Fruit fly (Drosophila melanogaster) whole organism, embryonic: ENCODE results near the gene Dmtn.

ENCODE experiments used
- Bdp1 ChIP-seq: fragments of 200-800 bp; sonication (Bioruptor generic); optimal IDR thresholded peaks from 3 replicates; lab custom pipeline; 2016; ENCODE audit warnings: missing biosample characterization, missing genetic modification characterization
- Bgb ChIP-seq: fragments of 200-800 bp; sonication (Bioruptor generic); IDR thresholded peaks from 2 replicates; pipeline ENCODE4 v1.3.6; 2022; ENCODE audit warnings: missing biosample characterization, missing genetic modification characterization; ENCODE audit not compliant: partially characterized antibody
- Blimp-1 ChIP-seq: fragments of 200-800 bp; sonication (Bioruptor generic); optimal IDR thresholded peaks from 3 replicates; lab custom pipeline; 2018; ENCODE audit warnings: missing biosample characterization, missing genetic modification characterization, mild to moderate bottlenecking, moderate library complexity, missing genetic modification reagents
- CG10321 ChIP-seq: fragments of 200-800 bp; sonication (Bioruptor generic); IDR thresholded peaks from 2 replicates; pipeline ENCODE4 v1.3.6; 2022; ENCODE audit warnings: missing biosample characterization, missing genetic modification characterization
- CG10565 ChIP-seq: fragments of 200-800 bp; sonication (Bioruptor generic); optimal IDR thresholded peaks from 3 replicates; lab custom pipeline; 2016; ENCODE audit warnings: missing biosample characterization, mild to moderate bottlenecking, missing genetic modification characterization
- CG10654 ChIP-seq: fragments of 200-800 bp; sonication (Bioruptor generic); optimal IDR thresholded peaks from 2 replicates; lab custom pipeline; 2016; ENCODE audit warnings: missing biosample characterization, missing genetic modification characterization
- CG10959 ChIP-seq: fragments of 200-800 bp; sonication (Bioruptor generic); IDR thresholded peaks from 2 replicates; pipeline ENCODE4 v1.3.6; 2022; ENCODE audit warnings: missing biosample characterization, missing genetic modification characterization
- CG11456 ChIP-seq: fragments of 200-800 bp; sonication (Bioruptor generic); IDR thresholded peaks from 3 replicates; pipeline ENCODE4 v1.3.6; 2022; ENCODE audit warnings: missing biosample characterization, missing genetic modification characterization
- CG1792 ChIP-seq: fragments of 200-800 bp; sonication (Bioruptor generic); optimal IDR thresholded peaks from 2 replicates; lab custom pipeline; 2016; ENCODE audit warnings: missing biosample characterization, missing genetic modification characterization
- CG18011 ChIP-seq: fragments of 200-800 bp; sonication (Bioruptor generic); optimal IDR thresholded peaks from 2 replicates; lab custom pipeline; 2017; ENCODE audit warnings: missing biosample characterization, missing genetic modification characterization, mild to moderate bottlenecking, moderate library complexity, missing genotype
- CG2712 ChIP-seq: fragments of 200-800 bp; optimal IDR thresholded peaks from 3 replicates; lab custom pipeline; 2019; ENCODE audit warnings: missing biosample characterization, mild to moderate bottlenecking, missing genetic modification characterization, moderate library complexity
- CG30403 ChIP-seq: fragments of 200-800 bp; sonication (Bioruptor generic); optimal IDR thresholded peaks from 3 replicates; lab custom pipeline; 2016; ENCODE audit warnings: missing biosample characterization, missing genetic modification characterization
- CG3163 ChIP-seq: fragments of 200-800 bp; sonication (Bioruptor generic); optimal IDR thresholded peaks from 3 replicates; lab custom pipeline; 2016; ENCODE audit warnings: missing biosample characterization, missing genetic modification characterization
- CG3407 ChIP-seq: fragments of 200-800 bp; sonication (Bioruptor generic); optimal IDR thresholded peaks from 2 replicates; lab custom pipeline; 2018; ENCODE audit warnings: missing biosample characterization, mild to moderate bottlenecking, missing genetic modification characterization
- CG43689 ChIP-seq: fragments of 200-800 bp; sonication (Bioruptor generic); IDR thresholded peaks from 2 replicates; pipeline ENCODE4 v1.3.6; 2022; ENCODE audit warnings: missing biosample characterization, missing genetic modification characterization
- CG7963 ChIP-seq: fragments of 200-800 bp; sonication (Bioruptor generic); IDR thresholded peaks from 3 replicates; pipeline ENCODE4 v1.3.6; 2022; ENCODE audit warnings: missing biosample characterization, missing genetic modification characterization; ENCODE audit not compliant: partially characterized antibody
- CG8290 ChIP-seq, 3 experiments: fragments of 200-800 bp; sonication (Bioruptor generic); optimal IDR thresholded peaks; 2 replicates each; lab custom pipeline; 2016 to 2019; ENCODE audit warnings: missing biosample characterization in 3 of 3, missing genetic modification characterization in 3 of 3, mild to moderate bottlenecking in 2 of 3, moderate library complexity in 1 of 3
- D ChIP-seq, 2 experiments: fragments of 200-800 bp in 1 of 2; fragments of >200 bp in 1 of 2; sonication (Bioruptor generic) in 1 of 2; optimal IDR thresholded peaks; 2 replicates in 1 of 2; 3 replicates in 1 of 2; lab custom pipeline; 2017; ENCODE audit warnings: mild to moderate bottlenecking in 1 of 2, missing biosample characterization in 1 of 2, missing genetic modification characterization in 1 of 2, missing genetic modification reagents in 1 of 2
- Deaf1 ChIP-seq: fragments of 200-800 bp; optimal IDR thresholded peaks from 3 replicates; lab custom pipeline; 2019; ENCODE audit warnings: missing biosample characterization, mild to moderate bottlenecking, missing genetic modification characterization, moderate library complexity
- E2f2 ChIP-seq: fragments of 200-800 bp; sonication (Bioruptor generic); IDR thresholded peaks from 2 replicates; pipeline ENCODE4 v1.3.6; 2022; ENCODE audit warnings: missing biosample characterization, missing genetic modification characterization
- HHEX ChIP-seq: fragments of 200-800 bp; sonication (Bioruptor generic); optimal IDR thresholded peaks from 3 replicates; lab custom pipeline; 2017; ENCODE audit warnings: missing biosample characterization, mild to moderate bottlenecking, missing genetic modification characterization, missing genetic modification reagents
- HLH4C ChIP-seq: fragments of 200-800 bp; sonication (Bioruptor generic); IDR thresholded peaks from 3 replicates; pipeline ENCODE4 v1.3.6; 2022; ENCODE audit warnings: missing biosample characterization, missing genetic modification characterization; ENCODE audit not compliant: partially characterized antibody
- Lpt ChIP-seq: fragments of >200 bp; optimal IDR thresholded peaks from 2 replicates; lab custom pipeline; 2018; ENCODE audit warnings: missing biosample characterization, missing genetic modification characterization
- MTF-1 ChIP-seq: fragments of 200-800 bp; sonication (Bioruptor generic); optimal IDR thresholded peaks from 2 replicates; lab custom pipeline; 2018; ENCODE audit warnings: missing biosample characterization, mild to moderate bottlenecking, missing genetic modification characterization, borderline replicate concordance
- Mad ChIP-seq: fragments of 200-800 bp; sonication (Bioruptor generic); optimal IDR thresholded peaks from 2 replicates; lab custom pipeline; 2016; ENCODE audit warnings: missing biosample characterization, missing genetic modification characterization
- Nf-YB ChIP-seq: fragments of 200-800 bp; sonication (Bioruptor generic); optimal IDR thresholded peaks from 3 replicates; lab custom pipeline; 2019; ENCODE audit warnings: missing biosample characterization, mild to moderate bottlenecking, missing genetic modification characterization, moderate library complexity
- Optix ChIP-seq: fragments of 200-800 bp; sonication (Bioruptor generic); IDR thresholded peaks from 3 replicates; pipeline ENCODE4 v1.3.6; 2022; ENCODE audit warnings: missing biosample characterization, missing genetic modification characterization
- Poxn ChIP-seq: fragments of 200-800 bp; sonication (Bioruptor generic); IDR thresholded peaks from 2 replicates; pipeline ENCODE4 v1.3.6; 2022; ENCODE audit warnings: missing biosample characterization, missing genetic modification characterization
- ac ChIP-seq: fragments of 200-800 bp; sonication (Bioruptor generic); optimal IDR thresholded peaks from 3 replicates; lab custom pipeline; 2017; ENCODE audit warnings: missing biosample characterization, mild to moderate bottlenecking, missing genetic modification characterization
- ato ChIP-seq: fragments of 200-800 bp; sonication (Bioruptor generic); IDR thresholded peaks from 2 replicates; pipeline ENCODE4 v1.3.6; 2022; ENCODE audit warnings: missing biosample characterization, missing genetic modification characterization; ENCODE audit not compliant: partially characterized antibody
- bigmax ChIP-seq: fragments of 200-800 bp; sonication (Bioruptor generic); optimal IDR thresholded peaks from 2 replicates; lab custom pipeline; 2018; ENCODE audit warnings: missing biosample characterization, mild to moderate bottlenecking, missing genetic modification characterization
- caup ChIP-seq: fragments of 200-800 bp; sonication (Bioruptor generic); optimal IDR thresholded peaks from 3 replicates; lab custom pipeline; 2017; ENCODE audit warnings: missing biosample characterization, mild to moderate bottlenecking, missing genetic modification characterization, moderate library complexity; ENCODE audit not compliant: severe bottlenecking
- corto ChIP-seq: fragments of 200-800 bp; sonication (Bioruptor generic); optimal IDR thresholded peaks from 2 replicates; lab custom pipeline; 2016; ENCODE audit warnings: missing biosample characterization, mild to moderate bottlenecking, missing genetic modification characterization, moderate library complexity
- crc ChIP-seq: fragments of 200-800 bp; sonication (Bioruptor generic); optimal IDR thresholded peaks from 2 replicates; lab custom pipeline; 2016; ENCODE audit warnings: missing biosample characterization, missing genetic modification characterization
- da ChIP-seq: fragments of 200-800 bp; sonication (Bioruptor generic); optimal IDR thresholded peaks from 2 replicates; lab custom pipeline; 2016; ENCODE audit warnings: missing biosample characterization, missing genetic modification characterization
- en ChIP-seq: fragments of 200-800 bp; sonication (Bioruptor generic); optimal IDR thresholded peaks from 2 replicates; lab custom pipeline; 2016; ENCODE audit warnings: missing biosample characterization, missing genetic modification characterization
- grn ChIP-seq: fragments of 200-800 bp; sonication (Bioruptor generic); optimal IDR thresholded peaks from 3 replicates; lab custom pipeline; 2017; ENCODE audit warnings: missing biosample characterization, missing genetic modification characterization
- h ChIP-seq: fragments of >200 bp; optimal IDR thresholded peaks from 2 replicates; lab custom pipeline; 2017
- insv ChIP-seq, 2 experiments: fragments of 200-800 bp; sonication (Bioruptor generic); optimal IDR thresholded peaks; 3 replicates each; lab custom pipeline; 2016 to 2018; ENCODE audit warnings: missing biosample characterization in 2 of 2, missing genetic modification characterization in 2 of 2
- klu ChIP-seq: fragments of 200-800 bp; sonication (Bioruptor generic); IDR thresholded peaks from 2 replicates; pipeline ENCODE4 v1.3.6; 2022; ENCODE audit warnings: missing biosample characterization, missing genetic modification characterization
- luna ChIP-seq: fragments of 200-800 bp; sonication (Bioruptor generic); optimal IDR thresholded peaks from 2 replicates; lab custom pipeline; 2016; ENCODE audit warnings: missing biosample characterization, missing genetic modification characterization
- maf-S ChIP-seq: fragments of 200-800 bp; sonication (Bioruptor generic); optimal IDR thresholded peaks from 2 replicates; lab custom pipeline; 2016; ENCODE audit warnings: missing biosample characterization, missing genetic modification characterization
- pros ChIP-seq: fragments of 200-800 bp; sonication (Bioruptor generic); optimal IDR thresholded peaks from 3 replicates; lab custom pipeline; 2019; ENCODE audit warnings: missing biosample characterization, mild to moderate bottlenecking, missing genetic modification characterization, moderate library complexity
- row ChIP-seq: fragments of 200-800 bp; sonication (Bioruptor generic); IDR thresholded peaks from 3 replicates; pipeline ENCODE4 v1.3.6; 2022; ENCODE audit warnings: missing biosample characterization, missing genetic modification characterization
- scrt ChIP-seq: fragments of 200-800 bp; sonication (Bioruptor generic); optimal IDR thresholded peaks from 2 replicates; lab custom pipeline; 2018; ENCODE audit warnings: missing biosample characterization, mild to moderate bottlenecking, missing genetic modification characterization, moderate library complexity
- so ChIP-seq: fragments of 200-800 bp; sonication (Bioruptor generic); IDR thresholded peaks from 3 replicates; pipeline ENCODE4 v1.3.6; 2022; ENCODE audit warnings: missing biosample characterization, missing genetic modification characterization
- toy ChIP-seq: fragments of 200-800 bp; sonication (Bioruptor generic); IDR thresholded peaks from 2 replicates; pipeline ENCODE4 v1.3.6; 2022; ENCODE audit warnings: missing biosample characterization, missing genetic modification characterization
- ttk ChIP-seq: fragments of 200-800 bp; sonication (Bioruptor generic); IDR thresholded peaks from 2 replicates; pipeline ENCODE4 v2.1.2; 2022; ENCODE audit warnings: missing biosample characterization, missing genetic modification characterization
- vfl ChIP-seq: fragments of 200-800 bp; sonication (Bioruptor generic); optimal IDR thresholded peaks from 2 replicates; lab custom pipeline; 2016; ENCODE audit warnings: missing biosample characterization, missing genetic modification characterization
- wek ChIP-seq: fragments of 200-800 bp; sonication (Bioruptor generic); optimal IDR thresholded peaks from 3 replicates; lab custom pipeline; 2018; ENCODE audit warnings: missing biosample characterization, mild to moderate bottlenecking, missing genetic modification characterization, moderate library complexity

The Dmtn gene

dm6 chr3R:6406566-6407098, 937 bp upstream of the Dmtn start, which contains the start of gene gpp (continued):
- TF ChIP-seq Bgb (GFP tag; lab: Robert Waterston, UW) (no peak), CG10959 (GFP tag; lab: Robert Waterston, UW) (no peak), crc (no peak), wek (GFP tag; lab: Kevin White, UChicago) (no peak), klu (GFP tag; lab: Robert Waterston, UW) (no peak), ttk (GFP tag; lab: Robert Waterston, UW) (no peak), corto (GFP tag; lab: Kevin White, UChicago) (no peak), pros (no peak), maf-S (GFP tag; lab: Kevin White, UChicago) (peak; percentile 7), CG3407 (GFP tag; lab: Kevin White, UChicago) (peak; percentile 28), so (GFP tag; lab: Robert Waterston, UW) (no peak), CG10565 (GFP tag; lab: Kevin White, UChicago) (no peak), scrt (GFP tag; lab: Kevin White, UChicago) (peak; percentile 24), Bdp1 (GFP tag; lab: Kevin White, UChicago) (no peak), CG11456 (no peak), E2f2 (GFP tag; lab: Robert Waterston, UW) (no peak), row (no peak), MTF-1 (GFP tag; lab: Kevin White, UChicago) (peak; percentile 15), Deaf1 (tag; lab: Kevin White, UChicago) (peak; percentile 20), CG2712 (tag; lab: Kevin White, UChicago) (peak; percentile 30), luna (GFP tag; lab: Kevin White, UChicago) (no peak), Nf-YB (peak; percentile 21), ac (GFP tag; lab: Kevin White, UChicago) (no peak), h (lab: Kevin White, UChicago) (no peak), Blimp-1 (GFP tag; lab: Kevin White, UChicago) (no peak), CG10654 (no peak), CG43689 (GFP tag; lab: Robert Waterston, UW) (no peak), da (GFP tag; lab: Kevin White, UChicago) (no peak), toy (no peak), ato (GFP tag; lab: Robert Waterston, UW) (no peak), vfl (GFP tag; lab: Kevin White, UChicago) (no peak), HLH4C (GFP tag; lab: Robert Waterston, UW) (no peak), D (optimal IDR thresholded peaks at IDR 0.05; lab: Kevin White, UChicago) (no peak), D (GFP tag; optimal IDR thresholded peaks at IDR 0.05; lab: Kevin White, UChicago) (no peak), Optix (no peak), insv (GFP tag; optimal IDR thresholded peaks at IDR 0.05; lab: Kevin White, UChicago) (no peak), grn (GFP tag; lab: Kevin White, UChicago) (no peak), CG18011 (GFP tag; lab: Kevin White, UChicago) (no peak), Lpt (GFP tag; lab: Kevin White, UChicago) (no peak), en (no peak), HHEX (GFP tag; lab: Kevin White, UChicago) (peak; percentile 10), CG7963 (GFP tag; lab: Robert Waterston, UW) (no peak), CG1792 (GFP tag; lab: Kevin White, UChicago) (no peak), CG10321 (no peak), Poxn (GFP tag; lab: Robert Waterston, UW) (no peak), Mad (GFP tag; lab: Kevin White, UChicago) (no peak), CG8290 (GFP tag; optimal IDR thresholded peaks at IDR 0.05; lab: Kevin White, UChicago) (no peak), CG8290 (tag; optimal IDR thresholded peaks at IDR 0.05; lab: Kevin White, UChicago) (peak in 1 of 2 experiments; percentile 72), CG30403 (GFP tag; lab: Kevin White, UChicago) (no peak), CG3163 (no peak), caup (peak; percentile 43), bigmax (GFP tag; lab: Kevin White, UChicago) (no peak)
